Fruit fly (Drosophila melanogaster) whole organism, adult: ENCODE measurements around the gene CG5107.

Experiments used
- CG11617 ChIP-seq: fragments of 200-800 bp; sonication (Bioruptor generic); optimal IDR thresholded peaks from 2 replicates; lab custom pipeline; 2017; ENCODE audit warnings: mild to moderate bottlenecking, missing biosample characterization, missing genetic modification reagents, missing genetic modification characterization
- CG12768 ChIP-seq: fragments of 200-800 bp; sonication (Bioruptor generic); optimal IDR thresholded peaks from 2 replicates; lab custom pipeline; 2017; ENCODE audit warnings: missing biosample characterization, missing genetic modification characterization, mild to moderate bottlenecking, moderate library complexity, missing genetic modification reagents
- CG14711 ChIP-seq: fragments of 200-800 bp; sonication (Bioruptor generic); optimal IDR thresholded peaks from 2 replicates; lab custom pipeline; 2018; ENCODE audit warnings: missing biosample characterization, mild to moderate bottlenecking, missing genetic modification characterization, moderate library complexity
- CG1620 ChIP-seq: fragments of 200-800 bp; sonication (Bioruptor generic); optimal IDR thresholded peaks from 2 replicates; lab custom pipeline; 2016; ENCODE audit warnings: missing biosample characterization, missing genetic modification characterization
- CG33017 ChIP-seq: fragments of 200-800 bp; sonication (Bioruptor generic); optimal IDR thresholded peaks from 2 replicates; lab custom pipeline; 2018; ENCODE audit warnings: missing biosample characterization, mild to moderate bottlenecking, missing genetic modification characterization, moderate library complexity
- CG5204 ChIP-seq: fragments of 200-800 bp; sonication (Bioruptor generic); optimal IDR thresholded peaks from 2 replicates; lab custom pipeline; 2016; ENCODE audit warnings: missing biosample characterization, missing genetic modification characterization
- CG7045 ChIP-seq: fragments of 200-800 bp; sonication (Bioruptor generic); optimal IDR thresholded peaks from 2 replicates; lab custom pipeline; 2017; ENCODE audit warnings: missing biosample characterization, mild to moderate bottlenecking, missing genetic modification characterization
- CG7101 ChIP-seq: fragments of 200-800 bp; sonication (Bioruptor generic); optimal IDR thresholded peaks from 2 replicates; lab custom pipeline; 2018; ENCODE audit warnings: missing biosample characterization, mild to moderate bottlenecking, missing genetic modification characterization, moderate library complexity
- Clk ChIP-seq: fragments of 200-800 bp; sonication (Bioruptor generic); optimal IDR thresholded peaks from 2 replicates; lab custom pipeline; 2017; ENCODE audit warnings: missing biosample characterization, missing genetic modification characterization
- Crg-1 ChIP-seq: fragments of 200-800 bp; sonication (Bioruptor generic); optimal IDR thresholded peaks from 2 replicates; lab custom pipeline; 2016; ENCODE audit warnings: missing biosample characterization, missing genetic modification characterization
- Hr96 ChIP-seq: fragments of 200-800 bp; sonication (Bioruptor generic); optimal IDR thresholded peaks from 2 replicates; lab custom pipeline; 2016; ENCODE audit warnings: missing biosample characterization, missing genetic modification characterization
- Mnt ChIP-seq: fragments of 200-800 bp; sonication (Bioruptor generic); optimal IDR thresholded peaks from 2 replicates; lab custom pipeline; 2016; ENCODE audit warnings: missing biosample characterization, mild to moderate bottlenecking, missing genetic modification characterization
- bab1 ChIP-seq: fragments of 200-800 bp; sonication (Bioruptor generic); optimal IDR thresholded peaks from 3 replicates; lab custom pipeline; 2019; ENCODE audit warnings: missing biosample characterization, mild to moderate bottlenecking, missing genetic modification characterization, moderate library complexity
- cic ChIP-seq: fragments of 200-800 bp; sonication (Bioruptor generic); optimal IDR thresholded peaks from 2 replicates; lab custom pipeline; 2017; ENCODE audit warnings: missing biosample characterization, mild to moderate bottlenecking, missing genetic modification characterization, moderate library complexity
- cnc ChIP-seq, 2 experiments: fragments of >200 bp; optimal IDR thresholded peaks; 2 replicates each; lab custom pipeline; 2017
- kay ChIP-seq: fragments of 200-800 bp; sonication (Bioruptor generic); peaks from one replicate; lab custom pipeline; 2016; ENCODE audit warnings: missing biosample characterization, missing genetic modification characterization, borderline replicate concordance
- ovo ChIP-seq: fragments of 200-800 bp; sonication (Bioruptor generic); optimal IDR thresholded peaks from 2 replicates; lab custom pipeline; 2016; ENCODE audit warnings: missing biosample characterization, missing genetic modification characterization
- pad ChIP-seq: fragments of 200-800 bp; sonication (Bioruptor generic); optimal IDR thresholded peaks from 3 replicates; lab custom pipeline; 2017; ENCODE audit warnings: missing biosample characterization, missing genetic modification characterization, mild to moderate bottlenecking, moderate library complexity, missing genetic modification reagents
- tj ChIP-seq: fragments of 200-800 bp; sonication (Bioruptor generic); optimal IDR thresholded peaks from 3 replicates; lab custom pipeline; 2017; ENCODE audit warnings: missing biosample characterization, mild to moderate bottlenecking, missing genetic modification characterization, moderate library complexity
- toe ChIP-seq: fragments of 200-800 bp; sonication (Bioruptor generic); optimal IDR thresholded peaks from 2 replicates; lab custom pipeline; 2016; ENCODE audit warnings: missing biosample characterization, missing genetic modification characterization

The CG5107 gene

DNA sequence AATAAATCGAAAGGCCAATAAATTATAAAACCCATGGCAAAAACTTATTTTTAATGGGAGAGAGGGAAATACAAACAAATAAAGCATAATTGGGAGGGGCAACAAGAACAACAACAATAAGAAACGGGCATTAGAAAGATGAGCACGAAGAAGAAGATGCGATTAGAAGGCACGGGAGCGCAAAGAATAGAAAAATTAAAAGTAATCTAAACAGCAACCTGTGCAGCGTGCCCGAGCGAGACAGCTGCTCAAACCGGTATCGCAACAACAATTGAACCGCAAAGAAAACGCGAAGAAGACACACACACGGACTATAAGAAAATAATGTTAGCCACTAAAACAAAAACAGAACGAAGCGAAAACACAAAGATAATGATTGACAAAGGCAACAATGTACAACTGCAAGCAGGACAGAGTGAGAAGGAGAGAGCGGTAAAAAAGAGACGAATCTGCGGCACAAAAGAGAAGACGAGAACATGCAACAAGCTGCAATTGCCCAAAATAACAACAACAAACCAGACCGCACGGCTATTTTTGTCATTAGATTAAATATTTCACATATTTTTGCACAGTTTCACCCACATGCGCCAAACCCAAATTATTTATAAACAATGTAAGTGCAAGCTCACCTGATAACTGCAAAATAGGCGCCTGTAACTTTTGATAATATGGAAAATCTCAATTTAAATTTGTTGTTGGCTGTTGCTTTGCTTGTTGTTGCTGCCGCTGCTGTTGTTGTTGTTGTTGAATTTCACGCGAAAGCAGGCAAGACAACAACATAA lies 32.9 kb upstream of the CG5107 start:
- TF ChIP-seq cnc (optimal IDR thresholded peaks at IDR 0.05; lab: Kevin White, UChicago) (no peak), tj (GFP tag; lab: Kevin White, UChicago) (no peak), CG12768 (GFP tag; lab: Kevin White, UChicago) (no peak), bab1 (GFP tag; lab: Kevin White, UChicago) (no peak), CG11617 (GFP tag; lab: Kevin White, UChicago) (no peak), Mnt (GFP tag; lab: Kevin White, UChicago) (no peak), cic (GFP tag; lab: Kevin White, UChicago) (no peak), toe (no peak), Hr96 (no peak), CG5204 (GFP tag; lab: Kevin White, UChicago) (no peak), ovo (GFP tag; lab: Kevin White, UChicago) (no peak), CG1620 (GFP tag; lab: Kevin White, UChicago) (no peak), CG7101 (tag; lab: Kevin White, UChicago) (no peak), Crg-1 (GFP tag; lab: Kevin White, UChicago) (no peak), CG14711 (no peak)

DNA sequence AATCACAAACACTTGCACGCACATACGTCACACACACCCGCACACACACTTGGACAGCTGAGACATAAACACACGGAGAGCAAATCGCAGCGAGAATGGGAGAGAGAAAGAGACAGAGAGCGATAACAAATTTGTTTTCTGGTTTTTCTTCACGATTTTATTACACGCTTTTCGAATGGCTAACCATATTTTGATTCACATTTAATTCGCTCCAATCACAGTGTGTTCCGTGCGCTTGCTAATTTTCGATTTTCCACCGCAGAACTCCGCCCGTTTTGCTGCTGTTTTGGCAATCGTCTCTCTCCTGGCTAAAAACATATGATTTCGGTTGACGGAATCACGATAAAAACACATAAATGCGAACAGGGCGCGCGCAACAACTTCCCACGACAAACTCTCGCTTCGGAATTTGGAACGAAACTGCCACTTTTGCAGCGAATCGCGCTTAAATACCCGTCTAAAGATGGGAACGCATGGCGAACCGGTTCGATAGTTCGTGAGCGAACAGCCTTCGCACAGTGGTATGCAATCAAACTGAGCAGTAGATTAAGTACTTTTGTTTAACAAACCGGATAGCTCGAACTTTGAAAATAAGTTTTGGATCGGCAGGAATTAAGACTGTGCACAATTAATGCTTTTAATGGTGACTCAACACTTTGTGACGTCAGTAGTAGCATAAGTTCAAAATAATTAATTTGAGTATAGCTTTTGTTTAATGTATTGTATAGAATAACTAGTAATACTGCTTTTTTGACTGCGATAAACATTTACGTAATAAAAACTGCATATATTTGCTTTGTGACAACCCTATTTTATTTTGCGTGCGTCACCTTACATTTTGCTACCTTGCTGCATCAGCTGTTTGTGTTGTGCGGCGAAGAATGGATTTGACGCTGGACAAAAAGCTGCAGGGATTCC lies 32.1 kb upstream of the CG5107 start, which contains the start of the genes Fur1 and Vps33B:
Gene Fur1 (minus strand): TSS at position 424 of the 918 bp plus-strand sequence.
Gene Vps33B (plus strand): TSS at position 856 of the 918 bp plus-strand sequence.
- TF ChIP-seq Mnt (GFP tag; lab: Kevin White, UChicago) (peak; percentile 95), Crg-1 (GFP tag; lab: Kevin White, UChicago) (peak; percentile 96), CG1620 (GFP tag; lab: Kevin White, UChicago) (peak; percentile 98), CG12768 (GFP tag; lab: Kevin White, UChicago) (peak; percentile 98), tj (GFP tag; lab: Kevin White, UChicago) (peak; percentile 93), CG33017 (tag; lab: Kevin White, UChicago) (peak; percentile 91), kay (GFP tag; lab: Kevin White, UChicago) (no peak), bab1 (GFP tag; lab: Kevin White, UChicago) (peak; percentile 97), toe (peak; percentile 99), cic (GFP tag; lab: Kevin White, UChicago) (peak; percentile 70), CG14711 (peak; percentile 95), cnc (optimal IDR thresholded peaks at IDR 0.05; lab: Kevin White, UChicago) (no peak), Clk (peak; percentile 92), CG7101 (tag; lab: Kevin White, UChicago) (peak; percentile 96), CG5204 (GFP tag; lab: Kevin White, UChicago) (peak; percentile 99), ovo (GFP tag; lab: Kevin White, UChicago) (peak; percentile 95), pad (GFP tag; lab: Kevin White, UChicago) (peak; percentile 86), Hr96 (peak; percentile 98), CG7045 (GFP tag; lab: Kevin White, UChicago) (peak; percentile 97), CG11617 (GFP tag; lab: Kevin White, UChicago) (peak; percentile 99)

DNA sequence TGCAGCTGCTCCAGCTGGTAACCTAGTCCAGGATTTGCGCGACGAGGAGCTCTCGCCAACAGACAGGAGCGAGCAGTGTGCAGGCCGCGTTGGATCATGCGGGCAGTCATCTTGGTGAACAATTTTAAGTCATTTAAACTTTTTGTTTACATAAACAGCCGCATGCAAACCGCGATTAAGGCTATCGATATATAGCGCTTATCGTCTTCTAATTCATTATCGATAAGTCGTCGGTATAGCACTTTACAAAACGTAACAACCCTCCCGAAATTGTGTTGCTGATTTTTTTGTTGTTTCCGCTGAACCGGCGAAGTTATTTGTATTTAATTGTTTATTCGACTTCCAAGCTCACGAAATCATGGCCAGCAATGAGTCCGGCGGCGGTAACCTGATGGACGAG lies 28.2 kb upstream of the CG5107 start, which contains the start of the genes CG4553 and MED28:
Gene CG4553 (minus strand): TSS at position 172 of the 400 bp plus-strand sequence.
Gene MED28 (plus strand): TSS at position 260 of the 400 bp plus-strand sequence.
- TF ChIP-seq bab1 (GFP tag; lab: Kevin White, UChicago) (peak; percentile 45), cnc (optimal IDR thresholded peaks at IDR 0.05; lab: Kevin White, UChicago) (no peak), CG14711 (peak; percentile 98), toe (no peak), Mnt (GFP tag; lab: Kevin White, UChicago) (peak; percentile 27), Crg-1 (GFP tag; lab: Kevin White, UChicago) (peak; percentile 24)

DNA sequence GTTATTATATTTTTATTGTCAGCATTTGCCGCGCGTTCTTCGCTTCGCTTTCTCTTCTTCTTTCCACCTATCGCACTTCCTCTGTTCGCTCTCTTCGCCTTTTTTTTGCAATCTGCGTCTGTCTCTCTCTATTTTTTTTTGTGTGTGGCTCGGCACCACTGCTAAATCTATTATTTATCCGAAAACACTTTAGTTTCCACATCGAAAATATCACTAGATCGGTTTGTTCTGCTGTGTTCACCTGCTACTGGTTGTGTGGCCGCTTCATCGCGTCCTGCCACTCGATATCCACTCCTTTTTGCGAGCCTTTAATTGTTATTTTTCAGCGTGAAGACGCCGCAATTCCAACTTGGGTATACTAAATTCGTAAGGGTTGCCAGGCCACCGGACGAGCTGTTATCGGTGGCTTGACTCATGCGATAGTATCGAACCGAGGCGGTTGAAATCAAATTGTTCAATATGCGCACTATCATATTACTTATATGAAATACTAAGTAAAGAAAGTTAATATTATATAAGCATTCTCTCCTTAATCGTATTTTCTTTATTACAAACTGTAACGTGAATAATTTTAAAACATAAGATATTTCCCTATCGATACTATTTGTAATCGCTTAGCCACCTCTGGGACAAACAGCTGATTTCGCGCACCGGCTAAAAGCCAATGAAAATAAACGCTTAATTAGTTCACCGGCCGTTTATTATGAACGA lies 22.4 kb upstream of the CG5107 start, which contains the start of the genes XNP, CG42488 and CG5116:
Gene XNP (minus strand): TSS at position 372 of the 711 bp plus-strand sequence.
Gene CG42488 (plus strand): TSS at position 636 of the 711 bp plus-strand sequence.
Gene CG5116 (plus strand): TSS at position 636 of the 711 bp plus-strand sequence.
- TF ChIP-seq cic (GFP tag; lab: Kevin White, UChicago) = peak; percentile 24
- TF ChIP-seq CG7045 (GFP tag; lab: Kevin White, UChicago) = peak; percentile 42
- peak; percentile 78 for TF ChIP-seq CG1620 (GFP tag; lab: Kevin White, UChicago)
- TF ChIP-seq Clk = peak; percentile 33
- TF ChIP-seq CG14711 = peak; percentile 99
- peak; percentile 70 for TF ChIP-seq ovo (GFP tag; lab: Kevin White, UChicago)
- TF ChIP-seq CG7101 (tag; lab: Kevin White, UChicago) = peak; percentile 67
- no peak for TF ChIP-seq kay (GFP tag; lab: Kevin White, UChicago)
- TF ChIP-seq Mnt (GFP tag; lab: Kevin White, UChicago) = peak; percentile 81
- TF ChIP-seq CG11617 (GFP tag; lab: Kevin White, UChicago) = peak; percentile 82
- no peak for TF ChIP-seq cnc (optimal IDR thresholded peaks at IDR 0.05; lab: Kevin White, UChicago)
- TF ChIP-seq Crg-1 (GFP tag; lab: Kevin White, UChicago) = peak; percentile 65
- peak; percentile 51 for TF ChIP-seq CG12768 (GFP tag; lab: Kevin White, UChicago)
- TF ChIP-seq CG5204 (GFP tag; lab: Kevin White, UChicago) = no peak
- no peak for TF ChIP-seq Hr96
- peak; percentile 81 for TF ChIP-seq bab1 (GFP tag; lab: Kevin White, UChicago)
- peak; percentile 15 for TF ChIP-seq CG33017 (tag; lab: Kevin White, UChicago)
- no peak for TF ChIP-seq toe
- peak; percentile 61 for TF ChIP-seq pad (GFP tag; lab: Kevin White, UChicago)
- TF ChIP-seq tj (GFP tag; lab: Kevin White, UChicago) = peak; percentile 77
